Worm (Caenorhabditis elegans): Measurements from ENCODE around the gene dlc-4.

dlc-4 gene

ce11 chrIV:16415100-16415973 is 27.7 kb upstream of the dlc-4 start:
- TF ChIP-seq hmg-20 (GFP tag; IDR thresholded peaks at IDR 0.05) (peak; percentile 77), akir-1 (GFP tag; optimal IDR thresholded peaks at IDR 0.05) (no peak), ets-4 (GFP tag; optimal IDR thresholded peaks at IDR 0.05) (no peak), F57C9.4 (tag; optimal IDR thresholded peaks at IDR 0.05) (peak; percentile 68), lin-26 (GFP tag; IDR thresholded peaks at IDR 0.05) (no peak), let-607 (tag; optimal IDR thresholded peaks at IDR 0.05) (peak in 1 of 2 experiments; percentile 59), let-526 (GFP tag; IDR thresholded peaks at IDR 0.05) (peak; percentile 82), chd-7 (tag; optimal IDR thresholded peaks at IDR 0.05) (peak; percentile 29), D2030.7 (GFP tag; IDR thresholded peaks at IDR 0.05) (peak; percentile 84), lsl-1 (GFP tag; optimal IDR thresholded peaks at IDR 0.05) (peak; percentile 50), K12H6.12 (tag; optimal IDR thresholded peaks at IDR 0.05) (peak; percentile 48), bed-2 (GFP tag; IDR thresholded peaks at IDR 0.05) (peak; percentile 77; the same call in 1 of the 2 replicates), repo-1 (tag; optimal IDR thresholded peaks at IDR 0.05) (peak; percentile 56), ztf-28 (GFP tag; IDR thresholded peaks at IDR 0.05) (peak; percentile 94), ztf-18 (tag; optimal IDR thresholded peaks at IDR 0.05) (peak; percentile 70), F39B2.1 (GFP tag; IDR thresholded peaks at IDR 0.05) (no peak), nhr-80 (tag; optimal IDR thresholded peaks at IDR 0.05) (no peak), hmg-1.2 (GFP tag; IDR thresholded peaks at IDR 0.05) (peak; percentile 50), ceh-27 (GFP tag; optimal IDR thresholded peaks at IDR 0.05) (peak; percentile 86), him-1 (tag; optimal IDR thresholded peaks at IDR 0.05) (peak; percentile 77), pbrm-1 (GFP tag; IDR thresholded peaks at IDR 0.05) (peak; percentile 56; the same call in 1 of the 2 replicates), zfh-2 (GFP tag; conservative IDR thresholded peaks at IDR 0.05) (no peak), F49E8.2 (tag; optimal IDR thresholded peaks at IDR 0.05; ENCODE audit: insufficient read depth) (peak; percentile 79), sdz-38 (tag; optimal IDR thresholded peaks at IDR 0.05) (no peak), cebp-1 (GFP tag; IDR thresholded peaks at IDR 0.05) (peak; percentile 67), cebp-1 (tag; optimal IDR thresholded peaks at IDR 0.05) (peak; percentile 55), C06A6.2 (GFP tag; conservative IDR thresholded peaks at IDR 0.05) (no peak; the same call in 1 of the 2 replicates), fkh-3 (tag; optimal IDR thresholded peaks at IDR 0.05) (no peak), nfyb-1 (GFP tag; IDR thresholded peaks at IDR 0.05) (0 out of 2 replicates have a peak, but pooled peaks have one; percentile 11), lir-1 (GFP tag; conservative IDR thresholded peaks at IDR 0.05) (peak; percentile 85), ama-1 (optimal IDR thresholded peaks at IDR 0.05) (no peak), ama-1 (GFP tag; optimal IDR thresholded peaks at IDR 0.05) (peak in 1 of 2 experiments; percentile 44), ceh-79 (tag; optimal IDR thresholded peaks at IDR 0.05) (peak; percentile 5), ZK185.1 (tag; optimal IDR thresholded peaks at IDR 0.05; ENCODE audit: poor library complexity, severe bottlenecking) (no peak), lsy-27 (tag; optimal IDR thresholded peaks at IDR 0.05; ENCODE audit: borderline replicate concordance, insufficient read depth) (no peak), madf-6 (GFP tag; IDR thresholded peaks at IDR 0.05) (peak; percentile 71), tlf-1 (GFP tag; optimal IDR thresholded peaks at IDR 0.05) (peak; percentile 68), Y53F4B.3 (GFP tag; IDR thresholded peaks at IDR 0.05) (peak; percentile 33), ztf-22 (GFP tag; optimal IDR thresholded peaks at IDR 0.05) (no peak), atf-7 (tag; optimal IDR thresholded peaks at IDR 0.05) (peak; percentile 38), nhr-120 (GFP tag; IDR thresholded peaks at IDR 0.05) (0 out of 2 replicates have a peak, but pooled peaks have one; percentile 60), Y56A3A.18 (GFP tag; IDR thresholded peaks at IDR 0.05) (0 out of 2 replicates have a peak, but pooled peaks have one; percentile 20), ztf-6 (GFP tag; IDR thresholded peaks at IDR 0.05) (peak; percentile 52; the same call in 1 of the 2 replicates), athp-1 (tag; optimal IDR thresholded peaks at IDR 0.05) (peak; percentile 74), dpl-1 (GFP tag; optimal IDR thresholded peaks at IDR 0.05) (peak; percentile 75), attf-5 (GFP tag; optimal IDR thresholded peaks at IDR 0.05) (peak; percentile 58)

Measured in whole organism, young adult.